Fruit fly (Drosophila melanogaster): ENCODE data around the gene CG15535.
A peak's percentile ranks its signal among the peaks of the same experiment; 100 is the strongest.

CG15535 gene

DNA sequence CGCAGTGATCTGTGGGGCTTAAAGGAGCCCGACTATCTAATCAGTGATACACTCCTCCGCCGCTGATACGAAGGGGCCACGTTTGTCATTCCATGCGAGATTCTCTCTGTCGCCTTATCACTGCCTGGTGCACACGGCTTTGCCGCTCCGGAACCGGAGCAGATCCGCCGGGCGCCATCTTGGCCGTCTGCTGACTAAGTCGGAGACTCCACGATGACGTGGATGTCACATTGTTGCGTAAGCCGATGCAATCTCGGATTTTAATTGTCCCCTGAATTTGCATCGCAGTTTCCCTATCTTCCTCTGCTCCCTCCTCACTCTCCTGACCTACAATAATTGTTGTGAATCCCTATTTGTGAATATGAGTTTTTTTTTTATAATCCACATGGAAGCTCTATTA lies 32.6 kb downstream of the CG15535 start:
- TF ChIP-seq noc (tag; optimal IDR thresholded peaks at IDR 0.05) = no peak

DNA sequence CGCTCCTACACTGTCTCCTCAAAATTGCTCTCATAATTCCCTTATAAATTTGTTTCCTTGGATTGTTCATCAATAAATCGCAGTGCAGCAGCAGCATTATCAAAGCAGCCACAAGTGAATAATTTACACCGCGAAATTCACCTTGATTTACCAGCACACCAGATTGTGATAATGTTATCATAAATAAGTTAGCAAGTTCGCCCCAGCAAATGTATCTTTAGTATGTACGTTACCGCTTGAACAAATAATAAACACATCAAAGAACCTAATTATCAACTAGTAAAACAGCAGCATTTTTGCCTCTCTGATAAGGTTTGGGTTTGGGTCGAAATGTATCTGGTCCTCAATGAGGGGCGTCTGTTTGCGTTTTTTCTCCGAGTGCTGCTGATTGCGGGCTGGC lies 33.4 kb downstream of the CG15535 start:
- peak; percentile 57 for TF ChIP-seq noc (tag; optimal IDR thresholded peaks at IDR 0.05)

DNA sequence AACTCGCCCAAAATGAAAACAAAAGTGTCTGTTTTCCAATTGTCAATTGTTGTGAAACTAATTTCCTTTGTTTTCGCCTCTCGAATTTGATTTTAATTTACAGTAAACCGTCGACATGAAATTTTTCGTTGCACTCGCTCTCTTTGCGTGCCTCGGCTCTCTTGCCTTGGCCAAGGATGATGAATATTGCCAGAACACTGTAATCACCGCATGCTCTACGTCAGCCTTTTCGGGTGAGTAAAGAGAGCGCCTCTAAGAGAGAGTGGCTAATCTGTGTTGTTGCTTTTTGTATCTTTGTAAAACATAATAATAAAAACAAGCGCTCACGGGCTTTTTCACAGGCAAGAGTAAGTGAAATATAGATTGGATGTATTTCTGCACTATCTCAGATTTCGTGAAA lies 34.6 kb downstream of the CG15535 start:
- TF ChIP-seq noc (tag; optimal IDR thresholded peaks at IDR 0.05) = no peak

DNA sequence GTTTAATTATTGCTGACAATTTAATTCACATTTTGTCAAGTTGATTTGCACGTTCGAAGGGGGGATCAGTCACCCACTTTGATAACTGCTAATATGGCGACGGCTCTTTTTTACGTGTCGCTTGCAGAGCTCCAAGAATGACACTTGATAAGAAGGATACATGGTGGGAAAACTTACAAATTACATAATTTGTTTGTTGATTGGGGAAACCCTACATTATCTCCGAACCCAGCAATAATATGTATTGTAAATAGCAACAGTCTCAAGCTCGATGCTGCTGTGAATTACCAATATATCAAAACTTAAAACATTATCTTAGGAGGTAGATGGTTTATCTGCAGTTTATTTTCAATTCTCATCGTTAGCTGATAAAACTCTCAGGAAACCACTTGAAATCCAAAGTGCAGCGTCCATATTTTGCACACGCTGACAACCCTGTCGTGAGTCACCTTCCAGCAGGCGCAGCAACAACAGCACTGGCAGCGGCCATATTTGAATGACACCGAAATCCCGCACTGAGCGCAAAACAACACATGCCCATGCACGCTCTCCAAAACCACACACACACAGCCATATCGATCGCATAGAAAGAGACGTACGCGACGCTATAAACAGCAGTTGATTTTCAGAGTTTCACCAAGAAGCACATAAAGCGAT lies 35.4 kb downstream of the CG15535 start:
- TF ChIP-seq noc (tag; optimal IDR thresholded peaks at IDR 0.05) = peak; percentile 96

DNA sequence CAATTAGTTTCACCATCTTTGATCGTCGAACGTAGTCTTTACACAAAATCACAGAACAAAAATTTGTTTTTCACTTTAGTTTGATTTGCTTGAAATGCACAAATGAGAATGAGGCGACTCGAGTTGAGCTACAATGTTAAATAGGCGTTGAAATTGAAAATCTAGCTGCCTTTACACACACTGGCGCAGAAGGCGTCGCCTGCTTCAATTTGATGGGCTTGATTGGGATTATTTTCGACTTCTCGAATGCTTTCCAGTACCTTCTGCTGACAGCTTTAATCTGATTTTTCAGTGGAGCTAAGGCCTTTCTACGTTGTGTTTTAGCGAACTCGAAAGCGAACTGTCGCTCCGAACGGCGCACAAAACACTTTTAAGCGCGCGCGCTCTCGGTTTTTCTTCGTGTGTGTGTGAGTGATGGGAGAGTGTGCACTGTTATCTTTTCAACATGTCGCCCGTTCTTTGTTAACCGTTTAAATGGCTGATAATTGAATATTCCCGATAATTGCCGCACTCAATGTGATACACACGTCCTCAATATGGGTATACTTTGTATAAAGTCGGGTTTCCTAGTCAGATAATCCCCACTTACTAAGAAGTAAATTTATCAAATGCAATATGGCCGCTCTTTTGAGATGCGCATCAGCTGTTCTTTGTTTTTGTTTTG lies 36.1 kb downstream of the CG15535 start, which contains the start of the genes Fer2LCH and Fer1HCH:
TSS of gene Fer2LCH (plus strand) at position 290 of the 664 bp plus-strand sequence.
TSS of gene Fer1HCH (minus strand) at position 664 of the 664 bp plus-strand sequence.
- TF ChIP-seq noc (tag; optimal IDR thresholded peaks at IDR 0.05) = no peak

DNA sequence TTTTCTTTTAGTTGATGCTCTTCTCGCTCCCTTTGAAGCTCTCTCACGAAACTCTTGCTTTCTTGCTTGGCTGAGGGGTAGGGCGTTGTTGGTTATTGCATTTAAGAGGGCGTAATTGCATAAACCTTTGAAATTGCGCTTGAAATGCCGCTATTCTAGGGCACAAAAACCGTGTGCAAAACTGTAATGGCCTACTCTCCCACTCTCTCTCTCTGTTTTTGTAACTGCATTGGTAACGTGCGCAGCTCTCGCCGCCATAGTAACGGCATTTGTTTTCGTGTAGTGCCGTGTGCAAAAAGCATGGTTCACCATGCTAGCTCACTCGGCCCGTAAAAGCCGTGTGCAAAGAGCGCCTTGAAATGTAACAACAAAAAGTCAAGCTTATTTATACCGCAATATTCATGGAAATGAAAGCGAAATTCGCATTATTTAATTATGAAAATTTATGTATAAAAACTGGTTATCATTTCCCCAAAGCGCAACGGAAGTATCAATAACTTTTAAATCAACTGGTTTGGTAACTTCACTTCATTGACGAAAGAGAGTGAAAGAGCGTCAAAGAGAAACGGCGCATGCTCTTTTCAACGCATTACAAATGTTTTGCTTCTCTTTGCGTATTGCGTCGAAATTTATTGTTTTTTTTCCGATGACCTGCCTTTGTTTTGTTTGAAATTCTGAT lies 36.8 kb downstream of the CG15535 start:
- no peak for TF ChIP-seq noc (tag; optimal IDR thresholded peaks at IDR 0.05)

DNA sequence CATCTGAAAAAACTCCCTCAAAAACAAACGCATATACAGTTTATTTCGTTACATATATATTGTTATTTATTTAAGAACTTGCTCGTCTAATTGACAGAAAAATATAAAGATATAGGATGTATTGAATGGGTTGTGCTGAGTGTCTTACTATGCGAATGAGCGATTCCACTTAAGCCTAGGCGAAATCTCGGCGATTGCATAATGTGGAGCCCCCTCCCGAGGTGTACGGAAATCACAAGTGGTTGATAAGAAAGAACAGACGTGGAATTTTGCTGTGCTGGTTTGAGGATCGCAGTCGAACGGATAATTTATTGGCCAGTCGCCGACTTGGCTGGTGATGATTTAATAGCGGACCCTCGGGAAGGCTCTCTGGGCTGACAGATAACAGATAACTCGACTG lies 38.2 kb downstream of the CG15535 start:
- TF ChIP-seq noc (tag; optimal IDR thresholded peaks at IDR 0.05) = peak; percentile 44

DNA sequence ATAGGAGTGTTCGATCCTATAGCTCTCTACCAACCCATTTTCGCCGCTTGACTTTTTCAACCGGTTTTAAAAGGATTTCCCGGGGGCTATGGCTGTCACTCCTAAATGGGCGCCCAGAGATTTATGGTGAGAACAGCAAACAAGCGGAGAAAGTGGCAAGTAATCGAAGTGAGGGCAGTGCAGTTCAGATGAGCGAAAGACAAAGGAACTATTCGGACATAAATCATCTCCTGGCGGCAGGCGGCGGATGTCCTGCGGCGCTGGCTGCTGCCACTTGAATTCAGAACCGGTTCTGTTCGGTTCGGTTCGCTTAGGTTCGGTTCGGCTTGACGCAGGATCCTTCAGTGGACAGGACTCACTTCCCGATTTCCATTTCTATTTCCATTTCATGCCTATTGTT lies 40.5 kb downstream of the CG15535 start:
- TF ChIP-seq noc (tag; optimal IDR thresholded peaks at IDR 0.05) = no peak
